ENCODE assay signal across 2 worm cellular contexts in genomic region chrII:11782493-11782892, ce11.
TF ChIP-seq lines count a peak whose summit lies in the region.

F43G6.16 (minus strand) TSS chrII:11782633.

TF ChIP-seq in whole organism, L4 larva, 104 proteins besides CTCF, POLR2A, EP300 and RAD21 (continued from another document):
- peak in 1 of 2 experiments; percentile 94 for TF ChIP-seq lsy-2 (tag; optimal IDR thresholded peaks at IDR 0.05; lab: Kevin White, UChicago)
- TF ChIP-seq zfp-3 (GFP tag; conservative IDR thresholded peaks at IDR 0.05; lab: Robert Waterston, UW), result no peak
- no peak for TF ChIP-seq attf-4 (tag; optimal IDR thresholded peaks at IDR 0.05; lab: Kevin White, UChicago)
- TF ChIP-seq nhr-6 (tag; optimal IDR thresholded peaks at IDR 0.05; lab: Kevin White, UChicago), result no peak
- peak; percentile 90 for TF ChIP-seq F49E8.2 (tag; optimal IDR thresholded peaks at IDR 0.05; lab: Kevin White, UChicago; ENCODE audit: borderline replicate concordance)

TF ChIP-seq in whole organism, young adult, 124 proteins besides CTCF, POLR2A, EP300 and RAD21 (continued from another document):
- TF ChIP-seq snpc-4 (GFP tag; optimal IDR thresholded peaks at IDR 0.05; lab: Kevin White, UChicago) (peak; percentile 28), snpc-4 (tag; optimal IDR thresholded peaks at IDR 0.05; lab: Kevin White, UChicago) (peak; percentile 21 to 63 (median 40)), dpl-1 (GFP tag; optimal IDR thresholded peaks at IDR 0.05; lab: Kevin White, UChicago) (peak; percentile 97), madf-6 (GFP tag; IDR thresholded peaks at IDR 0.05; lab: Robert Waterston, UW) (peak; percentile 100), sdz-38 (tag; optimal IDR thresholded peaks at IDR 0.05; lab: Kevin White, UChicago) (no peak), ccch-3 (GFP tag; optimal IDR thresholded peaks at IDR 0.05; lab: Kevin White, UChicago) (no peak), tbp1 (GFP tag; optimal IDR thresholded peaks at IDR 0.05; lab: Kevin White, UChicago) (peak; percentile 53), madf-8 (GFP tag; conservative IDR thresholded peaks at IDR 0.05; lab: Robert Waterston, UW) (peak; percentile 100), D2030.7 (GFP tag; IDR thresholded peaks at IDR 0.05; lab: Robert Waterston, UW) (peak; percentile 97), ceh-79 (tag; optimal IDR thresholded peaks at IDR 0.05; lab: Kevin White, UChicago) (no peak), attf-6 (GFP tag; IDR thresholded peaks at IDR 0.05; lab: Robert Waterston, UW) (peak; percentile 73; the same call in 1 of the 2 replicates), ets-4 (GFP tag; optimal IDR thresholded peaks at IDR 0.05; lab: Kevin White, UChicago) (no peak), ztf-3 (GFP tag; optimal IDR thresholded peaks at IDR 0.05; lab: Kevin White, UChicago) (no peak), xnd-1 (tag; optimal IDR thresholded peaks at IDR 0.05; lab: Kevin White, UChicago) (peak; percentile 99), aptf-2 (GFP tag; conservative IDR thresholded peaks at IDR 0.05; lab: Robert Waterston, UW) (peak; percentile 28; the same call in 1 of the 2 replicates), efl-1 (GFP tag; optimal IDR thresholded peaks at IDR 0.05; lab: Kevin White, UChicago) (peak; percentile 98), rcor-1 (GFP tag; IDR thresholded peaks at IDR 0.05; lab: Robert Waterston, UW) (peak; percentile 82), F22D6.2 (tag; optimal IDR thresholded peaks at IDR 0.05; lab: Kevin White, UChicago) (no peak), F23B12.7 (tag; optimal IDR thresholded peaks at IDR 0.05; lab: Kevin White, UChicago; ENCODE audit: insufficient read depth) (peak; percentile 74), snpc-1.3 (tag; optimal IDR thresholded peaks at IDR 0.05; lab: Kevin White, UChicago; ENCODE audit: insufficient read depth) (peak; percentile 64), nhr-80 (tag; optimal IDR thresholded peaks at IDR 0.05; lab: Kevin White, UChicago) (no peak), hrde-1 (tag; optimal IDR thresholded peaks at IDR 0.05; lab: Kevin White, UChicago; ENCODE audit: borderline replicate concordance) (peak; percentile 87), hsf-1 (GFP tag; IDR thresholded peaks at IDR 0.05; lab: Robert Waterston, UW) (peak; percentile 86), lin-54 (GFP tag; optimal IDR thresholded peaks at IDR 0.05; lab: Kevin White, UChicago) (peak; percentile 95), Y79H2A.3 (GFP tag; conservative IDR thresholded peaks at IDR 0.05; lab: Robert Waterston, UW) (peak; percentile 58; the same call in 1 of the 2 replicates)
TF ChIP-seq in whole organism, young adult: peak in this region for 47.
